Worm (Caenorhabditis elegans) whole organism, L2 larva: ENCODE measurements around the gene tbx-11.

ENCODE experiments used
- R02D3.7 ChIP-seq: fragments of 150-350 bp; optimal IDR thresholded peaks from 2 replicates; lab custom pipeline; 2014; ENCODE audit warnings: missing biosample characterization, missing genetic modification characterization
- aly-2 ChIP-seq: fragments of 150-350 bp; optimal IDR thresholded peaks from 2 replicates; lab custom pipeline; 2014; ENCODE audit warnings: missing biosample characterization, missing genetic modification characterization
- ceh-16 ChIP-seq: fragments of 150-350 bp; optimal IDR thresholded peaks from 2 replicates; lab custom pipeline; 2014; ENCODE audit warnings: missing biosample characterization, missing genetic modification characterization
- elt-1 ChIP-seq: fragments of 150-350 bp; optimal IDR thresholded peaks from 2 replicates; lab custom pipeline; 2014; ENCODE audit warnings: missing biosample characterization, missing genetic modification characterization
- elt-3 ChIP-seq: sonication (generic microtip); optimal IDR thresholded peaks from 2 replicates; lab custom pipeline; 2017; ENCODE audit warnings: missing biosample characterization, missing genetic modification characterization
- lsy-2 ChIP-seq, 2 experiments: fragments of 150-350 bp in 1 of 2; sonication (generic microtip) in 1 of 2; optimal IDR thresholded peaks; 2 replicates each; lab custom pipeline; 2014 to 2017; ENCODE audit warnings: missing biosample characterization in 2 of 2, missing genetic modification characterization in 2 of 2
- nhr-237 ChIP-seq: fragments of 150-350 bp; optimal IDR thresholded peaks from 2 replicates; lab custom pipeline; 2014; ENCODE audit warnings: missing biosample characterization, missing genetic modification characterization
- nhr-77 ChIP-seq: fragments of 150-350 bp; optimal IDR thresholded peaks from 2 replicates; lab custom pipeline; 2014; ENCODE audit warnings: missing biosample characterization, missing genetic modification characterization
- sem-4 ChIP-seq: fragments of 150-350 bp; optimal IDR thresholded peaks from 2 replicates; lab custom pipeline; 2014; ENCODE audit warnings: missing biosample characterization, missing genetic modification reagents, missing genetic modification characterization
- sma-9 ChIP-seq, 2 experiments: fragments of 150-350 bp in 1 of 2; sonication (generic microtip) in 1 of 2; optimal IDR thresholded peaks; 2 replicates each; lab custom pipeline; 2014 to 2016; ENCODE audit warnings: missing genetic modification characterization in 2 of 2, mild to moderate bottlenecking in 1 of 2, missing biosample characterization in 1 of 2, missing compliant biosample characterization in 1 of 2, missing genetic modification reagents in 1 of 2, moderate library complexity in 1 of 2
- ztf-1 ChIP-seq: fragments of 200-800 bp; sonication (Bioruptor generic); conservative IDR thresholded peaks from 2 replicates; pipeline ENCODE4 v1.3.6; 2022; ENCODE audit warnings: missing genetic modification characterization, missing compliant biosample characterization

ce11 chrIII:6072937-6073336 lies 26.2 kb upstream of the tbx-11 start:
- TF ChIP-seq aly-2 (tag; lab: Kevin White, UChicago) (no peak), nhr-77 (no peak), elt-3 (no peak), sem-4 (no peak), nhr-237 (tag; lab: Kevin White, UChicago) (no peak), R02D3.7 (tag; lab: Kevin White, UChicago) (no peak), ztf-1 (no peak), lsy-2 (tag; optimal IDR thresholded peaks at IDR 0.05; lab: Kevin White, UChicago) (no peak), ceh-16 (no peak), sma-9 (GFP tag; optimal IDR thresholded peaks at IDR 0.05; lab: Kevin White, UChicago) (no peak), sma-9 (tag; optimal IDR thresholded peaks at IDR 0.05; lab: Kevin White, UChicago) (no peak), elt-1 (no peak)
